Worm (Caenorhabditis elegans): Measurements from ENCODE around the gene rev-3.
A peak's percentile ranks its signal among the peaks of the same experiment; 100 is the strongest.

rev-3 gene

DNA sequence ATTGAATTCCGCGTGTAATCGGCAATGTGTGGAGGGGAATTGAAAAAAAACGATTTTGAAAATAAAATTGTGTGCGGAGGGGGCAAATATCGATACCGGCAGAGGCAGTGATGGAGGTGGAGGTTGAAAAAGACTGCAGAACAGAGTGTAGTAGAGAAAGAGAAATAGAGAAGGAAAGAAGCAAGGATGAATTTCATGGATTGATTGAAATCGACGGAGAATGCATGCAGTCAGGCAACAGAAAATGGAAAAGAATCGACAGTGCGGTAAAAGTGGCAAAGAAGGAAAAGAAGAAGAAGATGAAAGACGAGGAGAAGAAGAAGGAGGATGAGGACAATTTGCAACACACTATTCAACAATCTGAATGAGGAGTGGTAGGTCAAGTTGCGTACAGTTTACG lies 46.4 kb upstream of the rev-3 start, which contains the start of gene W04D12.1:
Gene W04D12.1, plus strand, starts transcription at position 111 of the 400 bp plus-strand sequence.
- TF ChIP-seq sptf-1 (tag; optimal IDR thresholded peaks at IDR 0.05) (peak; percentile 21), sem-2 (GFP tag; optimal IDR thresholded peaks at IDR 0.05) (no peak), nhr-237 (tag; optimal IDR thresholded peaks at IDR 0.05) (peak; percentile 27)

DNA sequence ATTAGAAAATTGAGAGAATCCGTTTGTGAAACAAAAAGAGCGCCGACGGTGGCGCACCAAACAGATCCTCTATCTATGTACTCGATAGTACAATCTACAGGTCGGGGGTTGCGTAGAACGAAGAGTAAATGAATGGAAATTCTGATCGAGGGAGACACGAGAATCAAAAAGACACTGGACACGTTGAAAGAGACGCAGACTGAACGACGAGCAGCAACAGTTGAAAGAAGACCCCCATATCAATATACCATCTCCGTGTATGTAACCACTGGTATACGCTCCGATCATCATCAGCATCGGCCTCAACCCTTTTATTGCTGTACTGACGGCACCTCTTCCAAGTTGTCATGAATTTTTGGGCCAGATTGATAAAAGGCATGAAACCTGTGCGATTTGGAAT lies 45.8 kb upstream of the rev-3 start:
- TF ChIP-seq nhr-76 (tag; optimal IDR thresholded peaks at IDR 0.05) (no peak), nhr-2 (tag; optimal IDR thresholded peaks at IDR 0.05) (no peak), elt-1 (tag; optimal IDR thresholded peaks at IDR 0.05; ENCODE audit: borderline replicate concordance, insufficient read depth) (peak; percentile 6)

DNA sequence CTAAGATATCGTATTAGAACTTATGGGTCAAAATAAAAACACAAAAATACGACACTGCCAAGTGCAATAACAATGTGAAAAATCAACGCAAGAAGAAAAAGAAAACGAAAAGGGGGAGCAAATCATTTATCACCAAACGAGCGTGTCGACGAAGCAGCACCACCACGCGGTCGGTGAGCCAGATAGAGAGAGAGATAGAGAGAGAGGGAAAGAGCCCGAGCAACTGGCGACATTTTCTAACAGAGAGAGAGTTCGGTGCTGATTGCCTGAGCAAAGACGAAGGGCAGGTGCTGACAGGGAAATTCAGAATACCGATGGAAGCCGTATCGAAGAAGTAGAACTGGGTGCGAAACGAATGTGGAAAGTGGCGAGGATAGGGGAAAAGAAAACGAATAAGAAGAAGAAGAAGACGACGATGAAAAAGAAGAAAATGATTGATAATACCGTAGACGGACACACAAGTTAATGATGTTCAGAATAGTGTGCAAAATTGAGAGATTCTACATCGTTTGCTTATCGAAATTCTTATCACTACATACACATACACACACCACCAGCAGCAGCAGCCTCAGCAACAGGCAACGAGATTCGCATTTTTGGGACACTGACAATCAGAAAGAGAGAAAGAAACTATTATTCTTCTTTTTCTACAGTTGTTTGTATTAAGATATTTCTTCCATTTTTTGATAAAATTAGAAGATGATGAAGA lies 44.9 kb upstream of the rev-3 start:
- TF ChIP-seq ceh-43 (GFP tag; optimal IDR thresholded peaks at IDR 0.05): no peak
- peak; percentile 88 for TF ChIP-seq hlh-1 (tag; optimal IDR thresholded peaks at IDR 0.05)
- TF ChIP-seq sptf-1 (tag; optimal IDR thresholded peaks at IDR 0.05): no peak
- TF ChIP-seq nhr-12 (tag; optimal IDR thresholded peaks at IDR 0.05): no peak
- peak; percentile 53 for TF ChIP-seq unc-120 (tag; optimal IDR thresholded peaks at IDR 0.05; ENCODE audit: poor library complexity, severe bottlenecking)
- no peak for TF ChIP-seq snpc-4 (tag; optimal IDR thresholded peaks at IDR 0.05)
- peak; percentile 10 for TF ChIP-seq elt-3 (tag; optimal IDR thresholded peaks at IDR 0.05)

DNA sequence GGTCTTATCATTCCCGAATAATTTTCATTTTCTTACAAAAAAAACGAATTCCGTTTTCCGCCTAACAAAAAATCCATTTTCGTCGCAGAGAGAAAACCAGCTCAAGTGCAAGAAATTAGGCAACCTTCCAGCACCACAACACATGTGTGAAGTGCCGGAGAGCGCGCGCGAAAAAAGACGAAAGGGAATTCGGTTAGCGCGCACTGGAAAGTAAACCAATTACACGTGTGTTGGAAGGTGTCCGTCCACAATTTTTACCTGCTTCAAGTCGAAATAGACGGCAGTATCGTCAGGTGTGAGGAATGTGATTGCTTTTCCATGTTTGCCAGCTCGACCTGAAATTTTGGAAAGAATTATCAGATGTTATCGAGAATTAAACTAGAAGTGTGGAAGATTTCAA lies 44.2 kb upstream of the rev-3 start:
- TF ChIP-seq lin-32 (GFP tag; optimal IDR thresholded peaks at IDR 0.05) (no peak), ces-1 (GFP tag; optimal IDR thresholded peaks at IDR 0.05) (peak; percentile 54), nhr-237 (tag; optimal IDR thresholded peaks at IDR 0.05) (no peak), elt-1 (tag; optimal IDR thresholded peaks at IDR 0.05; ENCODE audit: borderline replicate concordance, insufficient read depth) (no peak), mls-2 (tag; optimal IDR thresholded peaks at IDR 0.05) (no peak), flh-1 (GFP tag; optimal IDR thresholded peaks at IDR 0.05) (no peak)

DNA sequence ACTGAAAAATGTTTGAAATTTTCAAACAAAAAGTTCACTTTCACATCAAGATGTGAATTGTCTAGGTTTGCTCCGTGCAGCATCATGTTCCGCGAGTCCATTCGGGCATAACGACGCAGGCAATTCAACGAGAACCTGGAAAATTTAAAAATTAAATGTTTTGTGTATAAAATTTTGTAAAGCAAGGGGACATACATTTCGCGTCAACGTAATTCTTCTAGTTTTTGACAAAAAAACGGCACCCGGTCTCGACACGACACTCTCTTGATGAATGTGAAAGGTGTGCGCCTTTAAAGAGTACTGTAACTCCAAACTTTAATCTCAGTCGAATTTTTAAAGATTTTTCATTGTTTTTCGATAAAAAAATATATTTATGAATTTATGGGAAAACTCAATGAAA lies 43.6 kb upstream of the rev-3 start, which contains the start of gene R12B2.6:
Gene R12B2.6, minus strand, starts transcription at position 101 of the 400 bp plus-strand sequence.
- no peak for TF ChIP-seq M03D4.4 (tag; optimal IDR thresholded peaks at IDR 0.05)
- no peak for TF ChIP-seq drap-1 (GFP tag; optimal IDR thresholded peaks at IDR 0.05)
- no peak for TF ChIP-seq hlh-1 (tag; optimal IDR thresholded peaks at IDR 0.05)
- no peak for TF ChIP-seq ceh-43 (GFP tag; optimal IDR thresholded peaks at IDR 0.05)
- TF ChIP-seq cnd-1 (tag; optimal IDR thresholded peaks at IDR 0.05): no peak
- TF ChIP-seq ham-2 (GFP tag; optimal IDR thresholded peaks at IDR 0.05): no peak
- TF ChIP-seq unc-39 (tag; optimal IDR thresholded peaks at IDR 0.05): no peak

DNA sequence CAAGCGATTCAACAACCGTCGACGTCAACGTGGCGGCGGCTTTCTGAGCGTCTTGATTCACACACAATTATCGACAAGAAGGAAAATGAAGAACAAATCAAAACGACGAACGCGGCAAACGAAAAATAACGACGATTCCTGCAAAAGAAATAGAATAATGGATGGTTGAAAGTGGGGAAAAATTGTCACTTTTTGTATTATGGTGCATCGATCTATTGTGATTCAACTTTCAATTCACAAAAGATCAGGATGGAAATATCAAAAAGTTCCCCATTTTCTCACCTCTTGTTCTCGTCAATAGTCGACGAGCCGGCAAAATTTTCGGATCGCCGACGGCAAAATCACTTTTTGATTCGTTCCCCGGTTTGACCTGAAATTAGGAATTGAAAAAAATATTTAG lies 42.9 kb upstream of the rev-3 start, which contains the start of the genes R12B2.13 and mdt-15:
Gene R12B2.13, minus strand, starts transcription at position 101 of the 400 bp plus-strand sequence.
Gene mdt-15, minus strand, starts transcription at position 376 of the 400 bp plus-strand sequence.
- no peak for TF ChIP-seq ces-1 (GFP tag; optimal IDR thresholded peaks at IDR 0.05)
- TF ChIP-seq lin-13 (tag; optimal IDR thresholded peaks at IDR 0.05): no peak
- no peak for TF ChIP-seq nhr-237 (tag; optimal IDR thresholded peaks at IDR 0.05)
- no peak for TF ChIP-seq ceh-39 (tag; optimal IDR thresholded peaks at IDR 0.05)
- TF ChIP-seq hlh-1 (tag; optimal IDR thresholded peaks at IDR 0.05): no peak

DNA sequence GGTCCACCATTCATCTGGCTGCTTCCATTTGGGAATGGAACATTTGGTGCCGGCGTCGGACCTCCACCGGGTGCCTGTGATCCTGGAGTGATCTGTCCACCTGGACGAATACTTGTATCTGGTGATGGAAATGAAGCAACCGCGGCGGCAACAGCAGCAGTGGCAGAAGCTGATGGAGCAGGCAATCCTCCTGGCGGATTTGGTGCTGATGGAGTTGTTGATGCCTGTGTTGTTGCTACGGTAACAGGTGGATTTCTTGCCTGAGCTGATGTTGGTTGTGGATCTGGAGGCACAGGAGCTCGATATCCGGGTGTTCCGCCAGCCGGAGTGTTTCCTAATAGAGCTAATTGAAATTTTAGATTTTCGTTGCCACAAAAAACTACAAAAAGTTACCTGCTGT lies 42.0 kb upstream of the rev-3 start:
- no peak for TF ChIP-seq elt-3 (tag; optimal IDR thresholded peaks at IDR 0.05)
- TF ChIP-seq nhr-28 (tag; optimal IDR thresholded peaks at IDR 0.05): no peak
- TF ChIP-seq snpc-4 (tag; optimal IDR thresholded peaks at IDR 0.05): no peak
- no peak for TF ChIP-seq lsy-2 (tag; optimal IDR thresholded peaks at IDR 0.05)
- no peak for TF ChIP-seq lin-13 (tag; optimal IDR thresholded peaks at IDR 0.05)
- no peak for TF ChIP-seq ham-2 (GFP tag; optimal IDR thresholded peaks at IDR 0.05)
- TF ChIP-seq cnd-1 (tag; optimal IDR thresholded peaks at IDR 0.05): no peak
- no peak for TF ChIP-seq ztf-11 (tag; optimal IDR thresholded peaks at IDR 0.05)
- TF ChIP-seq tbx-8 (GFP tag; optimal IDR thresholded peaks at IDR 0.05): no peak
- TF ChIP-seq elt-1 (tag; optimal IDR thresholded peaks at IDR 0.05; ENCODE audit: borderline replicate concordance, insufficient read depth): no peak
- TF ChIP-seq blmp-1 (tag; optimal IDR thresholded peaks at IDR 0.05): no peak
- no peak for TF ChIP-seq sptf-1 (tag; optimal IDR thresholded peaks at IDR 0.05)
- TF ChIP-seq ceh-43 (GFP tag; optimal IDR thresholded peaks at IDR 0.05): no peak
- no peak for TF ChIP-seq ces-1 (GFP tag; optimal IDR thresholded peaks at IDR 0.05)
- TF ChIP-seq ceh-39 (tag; optimal IDR thresholded peaks at IDR 0.05): no peak
- no peak for TF ChIP-seq mab-5 (tag; optimal IDR thresholded peaks at IDR 0.05)
- TF ChIP-seq hlh-1 (tag; optimal IDR thresholded peaks at IDR 0.05): no peak
- TF ChIP-seq bed-3 (GFP tag; optimal IDR thresholded peaks at IDR 0.05): no peak
- no peak for TF ChIP-seq mls-2 (tag; optimal IDR thresholded peaks at IDR 0.05)
